Fruit fly (Drosophila melanogaster): ENCODE measurements around the gene Men-b.

Men-b gene

dm6 chr3R:27152129-27152968 is 887 bp downstream of the Men-b start:
- TF ChIP-seq Mnt (GFP tag; optimal IDR thresholded peaks at IDR 0.05), result peak; percentile 79
- peak; percentile 2 for TF ChIP-seq CG7045 (GFP tag; optimal IDR thresholded peaks at IDR 0.05)
- TF ChIP-seq pad (GFP tag; optimal IDR thresholded peaks at IDR 0.05), result peak; percentile 86
- peak; percentile 80 for TF ChIP-seq tj (GFP tag; optimal IDR thresholded peaks at IDR 0.05)
- peak; percentile 42 for TF ChIP-seq CG7101 (tag; optimal IDR thresholded peaks at IDR 0.05)
- peak; percentile 58 for TF ChIP-seq CG11617 (GFP tag; optimal IDR thresholded peaks at IDR 0.05)
- TF ChIP-seq Hr96 (GFP tag; optimal IDR thresholded peaks at IDR 0.05), result no peak
- no peak for TF ChIP-seq kay (GFP tag; ENCODE audit: borderline replicate concordance)
- TF ChIP-seq bab1 (GFP tag; optimal IDR thresholded peaks at IDR 0.05), result peak; percentile 76
- TF ChIP-seq Clk (GFP tag; optimal IDR thresholded peaks at IDR 0.05), result no peak
- TF ChIP-seq CG1620 (GFP tag; optimal IDR thresholded peaks at IDR 0.05), result no peak
- TF ChIP-seq Crg-1 (GFP tag; optimal IDR thresholded peaks at IDR 0.05), result peak; percentile 43
- peak; percentile 29 for TF ChIP-seq CG5204 (GFP tag; optimal IDR thresholded peaks at IDR 0.05)
- peak; percentile 27 for TF ChIP-seq CG12768 (GFP tag; optimal IDR thresholded peaks at IDR 0.05)
- peak; percentile 60 for TF ChIP-seq CG14711 (tag; optimal IDR thresholded peaks at IDR 0.05)

- TF ChIP-seq CG1620 (GFP tag; optimal IDR thresholded peaks at IDR 0.05), result no peak
- no peak for TF ChIP-seq cnc (optimal IDR thresholded peaks at IDR 0.05)
- TF ChIP-seq CG7101 (tag; optimal IDR thresholded peaks at IDR 0.05), result peak; percentile 61
- no peak for TF ChIP-seq Crg-1 (GFP tag; optimal IDR thresholded peaks at IDR 0.05)
- peak; percentile 64 for TF ChIP-seq CG7045 (GFP tag; optimal IDR thresholded peaks at IDR 0.05)
- no peak for TF ChIP-seq Mnt (GFP tag; optimal IDR thresholded peaks at IDR 0.05)
- peak; percentile 47 for TF ChIP-seq CG12768 (GFP tag; optimal IDR thresholded peaks at IDR 0.05)
- peak; percentile 41 for TF ChIP-seq CG5204 (GFP tag; optimal IDR thresholded peaks at IDR 0.05)
- TF ChIP-seq ovo (GFP tag; optimal IDR thresholded peaks at IDR 0.05), result no peak
- TF ChIP-seq CG11617 (GFP tag; optimal IDR thresholded peaks at IDR 0.05), result peak; percentile 71
- no peak for TF ChIP-seq bab1 (GFP tag; optimal IDR thresholded peaks at IDR 0.05)
- no peak for TF ChIP-seq Clk (GFP tag; optimal IDR thresholded peaks at IDR 0.05)
- peak; percentile 47 for TF ChIP-seq CG33017 (tag; optimal IDR thresholded peaks at IDR 0.05)
- no peak for TF ChIP-seq pad (GFP tag; optimal IDR thresholded peaks at IDR 0.05)
- TF ChIP-seq kay (GFP tag; ENCODE audit: borderline replicate concordance), result peak; percentile 94
- no peak for TF ChIP-seq tj (GFP tag; optimal IDR thresholded peaks at IDR 0.05)
- no peak for TF ChIP-seq Hr96 (GFP tag; optimal IDR thresholded peaks at IDR 0.05)
- TF ChIP-seq toe (GFP tag; optimal IDR thresholded peaks at IDR 0.05), result no peak
- TF ChIP-seq CG14711 (tag; optimal IDR thresholded peaks at IDR 0.05), result peak; percentile 34
- peak; percentile 59 for TF ChIP-seq cic (GFP tag; optimal IDR thresholded peaks at IDR 0.05)
Measured at dm6 chr3R:27153062-27153878, 1.8 kb downstream of the Men-b start.

- TF ChIP-seq CG12768 (GFP tag; optimal IDR thresholded peaks at IDR 0.05) (no peak), tj (GFP tag; optimal IDR thresholded peaks at IDR 0.05) (peak; percentile 99), ovo (GFP tag; optimal IDR thresholded peaks at IDR 0.05) (no peak), toe (GFP tag; optimal IDR thresholded peaks at IDR 0.05) (no peak), Hr96 (GFP tag; optimal IDR thresholded peaks at IDR 0.05) (no peak), CG33017 (tag; optimal IDR thresholded peaks at IDR 0.05) (no peak)
Measured at dm6 chr3R:27154001-27154400, 2.5 kb downstream of the Men-b start.

DNA sequence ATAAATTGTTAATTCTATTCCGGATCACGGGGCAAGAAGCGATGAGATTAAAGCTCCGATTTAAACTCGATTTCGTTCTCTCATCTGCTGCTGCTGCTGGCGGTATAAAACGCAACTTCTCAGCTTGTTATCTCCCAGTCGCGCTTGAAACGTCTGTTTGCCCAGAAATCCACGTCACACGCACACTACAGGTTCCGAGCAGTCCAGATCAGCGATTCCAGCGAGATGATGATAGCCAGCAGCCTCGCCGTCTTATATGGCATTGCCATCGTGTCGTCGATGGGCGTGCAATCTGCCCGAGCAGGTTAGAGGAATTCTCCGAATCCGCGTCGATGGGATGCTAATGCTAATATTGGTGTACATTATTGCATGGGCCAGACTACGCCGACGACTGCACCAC is 6.4 kb downstream of the Men-b start, which contains the start of gene grass:
grass (plus strand) TSS at position 135 of the 400 bp plus-strand sequence.
- TF ChIP-seq CG11617 (GFP tag; optimal IDR thresholded peaks at IDR 0.05) (no peak), toe (GFP tag; optimal IDR thresholded peaks at IDR 0.05) (no peak), bab1 (GFP tag; optimal IDR thresholded peaks at IDR 0.05) (no peak), CG5204 (GFP tag; optimal IDR thresholded peaks at IDR 0.05) (no peak), Mnt (GFP tag; optimal IDR thresholded peaks at IDR 0.05) (no peak), cnc (optimal IDR thresholded peaks at IDR 0.05) (no peak), CG33017 (tag; optimal IDR thresholded peaks at IDR 0.05) (no peak), CG12768 (GFP tag; optimal IDR thresholded peaks at IDR 0.05) (no peak), CG7101 (tag; optimal IDR thresholded peaks at IDR 0.05) (no peak), tj (GFP tag; optimal IDR thresholded peaks at IDR 0.05) (no peak), Clk (GFP tag; optimal IDR thresholded peaks at IDR 0.05) (no peak), cic (GFP tag; optimal IDR thresholded peaks at IDR 0.05) (no peak), CG1620 (GFP tag; optimal IDR thresholded peaks at IDR 0.05) (no peak), CG14711 (tag; optimal IDR thresholded peaks at IDR 0.05) (no peak), kay (GFP tag; ENCODE audit: borderline replicate concordance) (no peak), Crg-1 (GFP tag; optimal IDR thresholded peaks at IDR 0.05) (no peak), pad (GFP tag; optimal IDR thresholded peaks at IDR 0.05) (no peak), ovo (GFP tag; optimal IDR thresholded peaks at IDR 0.05) (no peak)

DNA sequence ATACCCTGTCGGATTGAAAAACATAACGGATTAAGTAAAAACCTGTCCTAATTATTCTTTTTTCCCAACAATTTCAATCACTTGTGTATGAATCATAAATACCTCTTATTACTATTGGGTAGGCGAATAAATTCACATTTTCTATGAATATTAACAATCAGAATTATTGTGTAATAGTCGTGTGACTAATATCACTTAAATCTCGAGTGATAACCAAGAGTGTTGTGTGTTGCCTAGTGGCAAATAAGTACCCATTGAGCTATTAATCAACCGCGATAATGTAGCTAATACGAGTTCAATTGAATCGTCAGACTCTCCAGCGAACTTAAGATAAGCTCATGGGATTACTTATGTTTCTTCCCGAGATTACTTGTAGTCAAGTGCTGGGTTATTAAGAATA is 8.4 kb downstream of the Men-b start:
- TF ChIP-seq kay (GFP tag; ENCODE audit: borderline replicate concordance) (peak; percentile 25), CG1620 (GFP tag; optimal IDR thresholded peaks at IDR 0.05) (no peak)

dm6 chr3R:27160858-27161257 is 9.4 kb downstream of the Men-b start, which contains the start of gene CG5909:
Gene CG5909, plus strand, starts transcription at chr3R:27161158.
- TF ChIP-seq CG7101 (tag; optimal IDR thresholded peaks at IDR 0.05), result no peak
- no peak for TF ChIP-seq CG7045 (GFP tag; optimal IDR thresholded peaks at IDR 0.05)
- TF ChIP-seq pad (GFP tag; optimal IDR thresholded peaks at IDR 0.05), result no peak
- no peak for TF ChIP-seq Crg-1 (GFP tag; optimal IDR thresholded peaks at IDR 0.05)
- TF ChIP-seq cic (GFP tag; optimal IDR thresholded peaks at IDR 0.05), result no peak
- no peak for TF ChIP-seq CG33017 (tag; optimal IDR thresholded peaks at IDR 0.05)
- TF ChIP-seq Clk (GFP tag; optimal IDR thresholded peaks at IDR 0.05), result no peak
- TF ChIP-seq bab1 (GFP tag; optimal IDR thresholded peaks at IDR 0.05), result no peak
- TF ChIP-seq cnc (optimal IDR thresholded peaks at IDR 0.05), result no peak
- no peak for TF ChIP-seq kay (GFP tag; ENCODE audit: borderline replicate concordance)
- TF ChIP-seq ovo (GFP tag; optimal IDR thresholded peaks at IDR 0.05), result no peak
- TF ChIP-seq CG11617 (GFP tag; optimal IDR thresholded peaks at IDR 0.05), result no peak
- no peak for TF ChIP-seq CG12768 (GFP tag; optimal IDR thresholded peaks at IDR 0.05)
- no peak for TF ChIP-seq CG5204 (GFP tag; optimal IDR thresholded peaks at IDR 0.05)

All from whole organism, adult.